Worm (Caenorhabditis elegans) whole organism, young adult: ENCODE measurements around the gene C52A10.3.

ENCODE experiments used
- B0336.3 ChIP-seq: fragments of 200-800 bp; sonication (Bioruptor generic); IDR thresholded peaks from 2 replicates; pipeline ENCODE4 v1.3.6; 2022; ENCODE audit warnings: missing genetic modification characterization, missing compliant biosample characterization
- C17E4.6 ChIP-seq: fragments of 200-800 bp; sonication (Bioruptor generic); IDR thresholded peaks from 2 replicates; pipeline ENCODE4 v1.3.6; 2022; ENCODE audit warnings: missing genetic modification reagents, missing genetic modification characterization, missing compliant biosample characterization
- D2030.7 ChIP-seq: fragments of 200-800 bp; sonication (Bioruptor generic); IDR thresholded peaks from 2 replicates; pipeline ENCODE4 v1.3.6; 2022; ENCODE audit warnings: missing genetic modification reagents, missing genetic modification characterization, missing compliant biosample characterization
- F23B12.7 ChIP-seq: sonication (generic microtip); optimal IDR thresholded peaks from 2 replicates; lab custom pipeline; 2017; ENCODE audit warnings: missing genetic modification characterization, mild to moderate bottlenecking, missing compliant biosample characterization, antibody characterized with exemption, moderate library complexity; ENCODE audit not compliant: insufficient read depth
- F33H1.4 ChIP-seq: fragments of 200-800 bp; sonication (Bioruptor generic); IDR thresholded peaks from 2 replicates; pipeline ENCODE4 v1.3.6; 2022; ENCODE audit warnings: missing genetic modification reagents, missing genetic modification characterization, missing compliant biosample characterization
- F49E8.2 ChIP-seq: sonication (generic microtip); optimal IDR thresholded peaks from 3 replicates; lab custom pipeline; 2017; ENCODE audit warnings: missing genetic modification characterization, mild to moderate bottlenecking, missing compliant biosample characterization, antibody characterized with exemption, moderate library complexity; ENCODE audit not compliant: insufficient read depth
- F55B11.4 ChIP-seq: sonication (generic microtip); optimal IDR thresholded peaks from 2 replicates; lab custom pipeline; 2016; ENCODE audit warnings: missing compliant biosample characterization, missing genetic modification characterization, borderline replicate concordance; ENCODE audit not compliant: insufficient read depth
- F57C9.4 ChIP-seq: sonication (generic microtip); optimal IDR thresholded peaks from 2 replicates; lab custom pipeline; 2017; ENCODE audit warnings: mild to moderate bottlenecking, missing genetic modification characterization, missing compliant biosample characterization
- K12H6.12 ChIP-seq: fragments of 200-800 bp; sonication (Bioruptor generic); optimal IDR thresholded peaks from 2 replicates; lab custom pipeline; 2018; ENCODE audit warnings: mild to moderate bottlenecking, missing genetic modification characterization, missing compliant biosample characterization
- Y53G8AR.9 ChIP-seq: fragments of 200-800 bp; sonication (Bioruptor generic); conservative IDR thresholded peaks from 2 replicates; pipeline ENCODE4 v1.3.6; 2022; ENCODE audit warnings: missing genetic modification reagents, missing genetic modification characterization, missing compliant biosample characterization
- Y56A3A.18 ChIP-seq: fragments of 200-800 bp; sonication (Bioruptor generic); IDR thresholded peaks from 2 replicates; pipeline ENCODE4 v1.3.6; 2022; ENCODE audit warnings: missing genetic modification reagents, missing genetic modification characterization, missing compliant biosample characterization
- Y67H2A.10 ChIP-seq: fragments of 200-800 bp; sonication (Bioruptor generic); conservative IDR thresholded peaks from 2 replicates; pipeline ENCODE4 v1.3.6; 2022; ENCODE audit warnings: missing genetic modification reagents, missing genetic modification characterization, missing compliant biosample characterization
- Y79H2A.3 ChIP-seq: fragments of 200-800 bp; sonication (Bioruptor generic); conservative IDR thresholded peaks from 2 replicates; pipeline ENCODE4 v1.3.6; 2022; ENCODE audit warnings: missing genetic modification reagents, missing genetic modification characterization, missing compliant biosample characterization
- ama-1 ChIP-seq, 3 experiments: fragments of 150-350 bp in 1 of 3; sonication (generic microtip) in 2 of 3; optimal IDR thresholded peaks; 2 replicates each; lab custom pipeline; 2014 to 2018; ENCODE audit warnings: missing biosample characterization in 2 of 3, missing genetic modification characterization in 2 of 3, missing genetic modification reagents in 2 of 3
- attf-5 ChIP-seq: fragments of 200-800 bp; sonication (Bioruptor generic); optimal IDR thresholded peaks from 2 replicates; lab custom pipeline; 2018; ENCODE audit warnings: mild to moderate bottlenecking, missing genetic modification characterization, missing compliant biosample characterization
- cebp-1 ChIP-seq, 2 experiments: fragments of 200-800 bp in 1 of 2; sonication (Bioruptor generic) in 1 of 2; sonication (generic microtip) in 1 of 2; IDR thresholded peaks in 1 of 2; optimal IDR thresholded peaks in 1 of 2; 2 replicates each; pipeline versions ENCODE4 v1.3.6 to Lab custom; 2017 to 2022; ENCODE audit warnings: missing compliant biosample characterization in 2 of 2, missing genetic modification characterization in 2 of 2, mild to moderate bottlenecking in 1 of 2, missing genetic modification reagents in 1 of 2, moderate library complexity in 1 of 2
- ceh-27 ChIP-seq: fragments of 200-800 bp; sonication (Bioruptor generic); optimal IDR thresholded peaks from 2 replicates; lab custom pipeline; 2018; ENCODE audit warnings: mild to moderate bottlenecking, missing genetic modification characterization, moderate library complexity, missing compliant biosample characterization
- ceh-58 ChIP-seq: fragments of 200-800 bp; sonication (Bioruptor generic); IDR thresholded peaks from 2 replicates; pipeline ENCODE4 v1.3.6; 2022; ENCODE audit warnings: missing genetic modification characterization, missing compliant biosample characterization
- ceh-79 ChIP-seq: sonication (generic microtip); optimal IDR thresholded peaks from 2 replicates; lab custom pipeline; 2017; ENCODE audit warnings: mild to moderate bottlenecking, missing genetic modification characterization, missing compliant biosample characterization
- die-1 ChIP-seq: sonication (generic microtip); optimal IDR thresholded peaks from 2 replicates; lab custom pipeline; 2016; ENCODE audit warnings: missing genotype, mild to moderate bottlenecking, missing genetic modification characterization, missing compliant biosample characterization
- dpff-1 ChIP-seq: sonication (generic microtip); optimal IDR thresholded peaks from 2 replicates; lab custom pipeline; 2017; ENCODE audit warnings: mild to moderate bottlenecking, missing genetic modification characterization, missing compliant biosample characterization
- ekl-4 ChIP-seq: fragments of 200-800 bp; sonication (Bioruptor generic); IDR thresholded peaks from 2 replicates; pipeline ENCODE4 v1.3.6; 2022; ENCODE audit warnings: missing genetic modification reagents, missing genetic modification characterization, missing compliant biosample characterization
- fkh-3 ChIP-seq: sonication (generic microtip); optimal IDR thresholded peaks from 2 replicates; lab custom pipeline; 2016; ENCODE audit warnings: mild to moderate bottlenecking, missing genetic modification characterization, missing compliant biosample characterization
- hlh-12 ChIP-seq: sonication (generic microtip); optimal IDR thresholded peaks from 2 replicates; lab custom pipeline; 2016; ENCODE audit warnings: missing genetic modification characterization, missing compliant biosample characterization
- hlh-26 ChIP-seq: fragments of 200-800 bp; sonication (Bioruptor generic); conservative IDR thresholded peaks from 2 replicates; pipeline ENCODE4 v1.3.6; 2022; ENCODE audit warnings: missing genetic modification reagents, missing genetic modification characterization, missing compliant biosample characterization
- hrde-1 ChIP-seq: sonication (generic microtip); optimal IDR thresholded peaks from 2 replicates; lab custom pipeline; 2016; ENCODE audit warnings: missing genetic modification characterization, mild to moderate bottlenecking, missing compliant biosample characterization, moderate library complexity, missing genotype, missing genetic modification reagents, borderline replicate concordance
- lin-26 ChIP-seq: fragments of 200-800 bp; sonication (Bioruptor generic); IDR thresholded peaks from 2 replicates; pipeline ENCODE4 v1.3.6; 2022; ENCODE audit warnings: missing genetic modification reagents, missing genetic modification characterization, missing compliant biosample characterization
- lin-35 ChIP-seq, 3 experiments: fragments of 150-350 bp in 2 of 3; sonication (generic microtip) in 1 of 3; optimal IDR thresholded peaks; 2 replicates each; lab custom pipeline; 2014 to 2018; ENCODE audit warnings: missing biosample characterization in 3 of 3, missing genetic modification characterization in 3 of 3, missing genetic modification reagents in 3 of 3
- lin-54 ChIP-seq: fragments of 200-800 bp; sonication (Bioruptor generic); optimal IDR thresholded peaks from 2 replicates; lab custom pipeline; 2018; ENCODE audit warnings: mild to moderate bottlenecking, missing genetic modification characterization, missing compliant biosample characterization
- lir-1 ChIP-seq: fragments of 200-800 bp; sonication (Bioruptor generic); conservative IDR thresholded peaks from 2 replicates; pipeline ENCODE4 v1.3.6; 2022; ENCODE audit warnings: missing genetic modification reagents, missing genetic modification characterization, missing compliant biosample characterization
- madf-6 ChIP-seq: fragments of 200-800 bp; sonication (Bioruptor generic); IDR thresholded peaks from 2 replicates; pipeline ENCODE4 v1.3.6; 2022; ENCODE audit warnings: missing genetic modification reagents, missing genetic modification characterization, missing compliant biosample characterization
- mcd-1 ChIP-seq: fragments of 200-800 bp; sonication (Bioruptor generic); IDR thresholded peaks from 2 replicates; pipeline ENCODE4 v1.3.6; 2022; ENCODE audit warnings: missing genetic modification reagents, missing genetic modification characterization, missing compliant biosample characterization
- mel-28 ChIP-seq: sonication (generic microtip); optimal IDR thresholded peaks from 2 replicates; lab custom pipeline; 2016; ENCODE audit warnings: borderline replicate concordance, mild to moderate bottlenecking, missing genetic modification characterization, missing compliant biosample characterization
- mes-4 ChIP-seq: sonication (generic microtip); optimal IDR thresholded peaks from 2 replicates; lab custom pipeline; 2016; ENCODE audit warnings: missing genotype, missing genetic modification characterization, missing compliant biosample characterization
- nhr-120 ChIP-seq: fragments of 200-800 bp; sonication (Bioruptor generic); IDR thresholded peaks from 2 replicates; pipeline ENCODE4 v1.3.6; 2022; ENCODE audit warnings: missing genetic modification characterization, missing compliant biosample characterization
- nhr-90 ChIP-seq: sonication (generic microtip); optimal IDR thresholded peaks from 2 replicates; lab custom pipeline; 2016; ENCODE audit warnings: missing genotype, mild to moderate bottlenecking, missing genetic modification characterization, missing compliant biosample characterization
- rec-8 ChIP-seq, 2 experiments: sonication (generic microtip); optimal IDR thresholded peaks; 2 replicates each; lab custom pipeline; 2016; ENCODE audit warnings: mild to moderate bottlenecking in 2 of 2, missing genetic modification characterization in 2 of 2, missing genetic modification reagents in 2 of 2, missing genotype in 2 of 2, missing biosample characterization in 1 of 2, missing compliant biosample characterization in 1 of 2, moderate library complexity in 1 of 2
- repo-1 ChIP-seq: sonication (generic microtip); optimal IDR thresholded peaks from 2 replicates; lab custom pipeline; 2017; ENCODE audit warnings: mild to moderate bottlenecking, missing genetic modification characterization, missing compliant biosample characterization
- snpc-1.3 ChIP-seq: sonication (generic microtip); optimal IDR thresholded peaks from 2 replicates; lab custom pipeline; 2017; ENCODE audit warnings: missing genetic modification characterization, mild to moderate bottlenecking, missing compliant biosample characterization, antibody characterized with exemption, moderate library complexity, missing genotype, missing genetic modification reagents; ENCODE audit not compliant: insufficient read depth
- snpc-3.4 ChIP-seq: sonication (generic microtip); optimal IDR thresholded peaks from 2 replicates; lab custom pipeline; 2017; ENCODE audit warnings: missing genetic modification characterization, mild to moderate bottlenecking, missing compliant biosample characterization, antibody characterized with exemption, moderate library complexity, missing genotype, missing genetic modification reagents
- tbx-9 ChIP-seq: sonication (generic microtip); optimal IDR thresholded peaks from 2 replicates; lab custom pipeline; 2016; ENCODE audit warnings: borderline replicate concordance, missing genetic modification characterization, inconsistent platforms, missing compliant biosample characterization
- tlf-1 ChIP-seq: fragments of 200-800 bp; sonication (Bioruptor generic); optimal IDR thresholded peaks from 2 replicates; lab custom pipeline; 2018; ENCODE audit warnings: mild to moderate bottlenecking, missing genetic modification characterization, missing compliant biosample characterization
- unc-130 ChIP-seq: sonication (generic microtip); optimal IDR thresholded peaks from 2 replicates; lab custom pipeline; 2016; ENCODE audit warnings: missing genetic modification reagents, missing genetic modification characterization, missing compliant biosample characterization
- zfh-2 ChIP-seq: fragments of 200-800 bp; sonication (Bioruptor generic); conservative IDR thresholded peaks from 2 replicates; pipeline ENCODE4 v1.3.6; 2022; ENCODE audit warnings: missing genetic modification reagents, missing genetic modification characterization, missing compliant biosample characterization
- ztf-18 ChIP-seq: sonication (generic microtip); optimal IDR thresholded peaks from 2 replicates; lab custom pipeline; 2016; ENCODE audit warnings: missing genotype, mild to moderate bottlenecking, missing genetic modification characterization, missing compliant biosample characterization
- ztf-3 ChIP-seq: fragments of 200-800 bp; sonication (Bioruptor generic); optimal IDR thresholded peaks from 2 replicates; lab custom pipeline; 2018; ENCODE audit warnings: mild to moderate bottlenecking, missing genetic modification characterization, missing compliant biosample characterization

Gene C52A10.3

ce11 chrV:5275426-5276007 is 36.2 kb upstream of the C52A10.3 start (continued):
- TF ChIP-seq unc-130 (GFP tag; lab: Kevin White, UChicago) (no peak), rec-8 (tag; optimal IDR thresholded peaks at IDR 0.05; lab: Kevin White, UChicago) (peak in 1 of 2 experiments; percentile 29), B0336.3 (GFP tag; lab: Robert Waterston, UW) (0 out of 2 replicates have a peak, but pooled peaks have one; percentile 34), ceh-79 (peak; percentile 48), ztf-18 (tag; lab: Kevin White, UChicago) (no peak), F49E8.2 (tag; lab: Kevin White, UChicago) (peak; percentile 52), ztf-3 (GFP tag; lab: Kevin White, UChicago) (no peak), F23B12.7 (tag; lab: Kevin White, UChicago) (no peak), repo-1 (tag; lab: Kevin White, UChicago) (peak; percentile 82), hlh-26 (GFP tag; lab: Robert Waterston, UW) (no peak), F55B11.4 (tag; lab: Kevin White, UChicago) (no peak), ama-1 (optimal IDR thresholded peaks at IDR 0.05; lab: Kevin White, UChicago) (no peak), ama-1 (GFP tag; optimal IDR thresholded peaks at IDR 0.05; lab: Kevin White, UChicago) (peak in 1 of 2 experiments; percentile 55), ceh-27 (no peak), dpff-1 (tag; lab: Kevin White, UChicago) (no peak), snpc-3.4 (tag; lab: Kevin White, UChicago) (no peak), Y67H2A.10 (GFP tag; lab: Robert Waterston, UW) (no peak), snpc-1.3 (peak; percentile 54), hrde-1 (tag; lab: Kevin White, UChicago) (peak; percentile 42), D2030.7 (GFP tag; lab: Robert Waterston, UW) (0 out of 2 replicates have a peak, but pooled peaks have one; percentile 9), attf-5 (no peak), lir-1 (GFP tag; lab: Robert Waterston, UW) (no peak), tlf-1 (GFP tag; lab: Kevin White, UChicago) (peak; percentile 5), fkh-3 (tag; lab: Kevin White, UChicago) (peak; percentile 46), mes-4 (tag; lab: Kevin White, UChicago) (no peak), ceh-58 (GFP tag; lab: Robert Waterston, UW) (no peak), ekl-4 (peak; percentile 60; the same call in 1 of the 2 replicates), F33H1.4 (GFP tag; lab: Robert Waterston, UW) (peak; percentile 26), hlh-12 (tag; lab: Kevin White, UChicago) (no peak), K12H6.12 (no peak), zfh-2 (no peak), Y56A3A.18 (0 out of 2 replicates have a peak, but pooled peaks have one; percentile 12)

DNA sequence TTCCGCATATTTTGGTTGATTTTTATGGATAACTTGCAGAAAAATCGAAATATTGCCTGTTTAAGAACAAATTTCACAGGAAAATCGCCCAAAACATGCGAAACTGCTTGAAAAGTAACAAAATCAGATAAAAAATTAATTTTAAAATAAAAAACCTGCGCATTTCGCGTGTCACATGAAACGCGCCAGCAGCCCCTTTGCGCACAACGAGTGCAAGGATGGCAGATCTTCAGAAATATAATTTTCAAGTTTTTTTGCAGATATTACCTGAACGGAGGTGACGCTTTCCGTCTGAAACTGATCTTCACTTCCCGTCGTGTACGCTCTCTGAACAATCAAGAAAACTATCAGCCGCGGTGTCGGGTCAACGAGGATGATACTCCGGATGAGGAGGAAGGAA is 35.7 kb upstream of the C52A10.3 start:
- no peak for TF ChIP-seq C17E4.6 (GFP tag; lab: Robert Waterston, UW)
- 0 out of 2 replicates have a peak, but pooled peaks have one; percentile 46 for TF ChIP-seq Y53G8AR.9 (GFP tag; lab: Robert Waterston, UW)
- TF ChIP-seq tbx-9 (tag; lab: Kevin White, UChicago): no peak
- TF ChIP-seq mel-28 (tag; lab: Kevin White, UChicago): no peak
- TF ChIP-seq lin-26: no peak
- TF ChIP-seq D2030.7 (GFP tag; lab: Robert Waterston, UW): 0 out of 2 replicates have a peak, but pooled peaks have one; percentile 16
- TF ChIP-seq mcd-1: peak; percentile 77
- TF ChIP-seq lin-54 (GFP tag; lab: Kevin White, UChicago): peak; percentile 44
- peak in 2 of 3 experiments; percentile 22 to 47 for TF ChIP-seq lin-35 (GFP tag; optimal IDR thresholded peaks at IDR 0.05; lab: Kevin White, UChicago)
- peak; percentile 31; the same call in 1 of the 2 replicates for TF ChIP-seq madf-6
- TF ChIP-seq Y79H2A.3 (GFP tag; lab: Robert Waterston, UW): no peak
- TF ChIP-seq nhr-90: no peak
- TF ChIP-seq cebp-1 (GFP tag; IDR thresholded peaks at IDR 0.05; lab: Robert Waterston, UW): no peak
- peak; percentile 36 for TF ChIP-seq cebp-1 (tag; optimal IDR thresholded peaks at IDR 0.05; lab: Kevin White, UChicago)
- no peak for TF ChIP-seq F57C9.4 (tag; lab: Kevin White, UChicago)
- no peak for TF ChIP-seq nhr-120 (GFP tag; lab: Robert Waterston, UW)
- TF ChIP-seq fkh-3 (tag; lab: Kevin White, UChicago): no peak
- no peak for TF ChIP-seq die-1 (tag; lab: Kevin White, UChicago)
